Worm (Caenorhabditis elegans) whole organism, late embryonic: ENCODE data around the gene T21E8.7.

ENCODE experiments used
- C38D4.7 ChIP-seq: fragments of 200-800 bp; sonication (Bioruptor generic); optimal IDR thresholded peaks from 2 replicates; lab custom pipeline; 2018; ENCODE audit warnings: mild to moderate bottlenecking, missing genetic modification characterization, moderate library complexity, missing compliant biosample characterization
- Y22D7AL.16 ChIP-seq: sonication (generic microtip); optimal IDR thresholded peaks from 2 replicates; lab custom pipeline; 2016; ENCODE audit warnings: missing genetic modification characterization, missing compliant biosample characterization
- ahr-1 ChIP-seq: sonication (generic microtip); optimal IDR thresholded peaks from 2 replicates; lab custom pipeline; 2016; ENCODE audit warnings: missing genetic modification characterization, missing compliant biosample characterization
- ceh-14 ChIP-seq: sonication (generic microtip); optimal IDR thresholded peaks from 2 replicates; lab custom pipeline; 2016; ENCODE audit warnings: missing genotype, missing genetic modification characterization, missing compliant biosample characterization
- ceh-18 ChIP-seq: sonication (generic microtip); optimal IDR thresholded peaks from 2 replicates; lab custom pipeline; 2016; ENCODE audit warnings: missing genetic modification characterization, missing compliant biosample characterization
- ceh-30 ChIP-seq: fragments of 150-350 bp; optimal IDR thresholded peaks from 2 replicates; lab custom pipeline; 2014; ENCODE audit warnings: missing biosample characterization, missing genetic modification characterization
- ceh-31 ChIP-seq: sonication (generic microtip); optimal IDR thresholded peaks from 2 replicates; lab custom pipeline; 2016; ENCODE audit warnings: missing genetic modification characterization, missing compliant biosample characterization
- ceh-45 ChIP-seq: fragments of 200-800 bp; sonication (Bioruptor generic); IDR thresholded peaks from 2 replicates; pipeline ENCODE4 v1.3.6; 2022; ENCODE audit warnings: missing genetic modification reagents, missing genetic modification characterization, missing compliant biosample characterization
- ceh-6 ChIP-seq: fragments of 200-800 bp; sonication (Bioruptor generic); optimal IDR thresholded peaks from 2 replicates; lab custom pipeline; 2018; ENCODE audit warnings: mild to moderate bottlenecking, missing genetic modification characterization, missing compliant biosample characterization
- dmd-4 ChIP-seq: sonication (generic microtip); optimal IDR thresholded peaks from 2 replicates; lab custom pipeline; 2016; ENCODE audit warnings: borderline replicate concordance, missing genetic modification characterization, missing compliant biosample characterization
- dve-1 ChIP-seq: sonication (generic microtip); optimal IDR thresholded peaks from 2 replicates; lab custom pipeline; 2017; ENCODE audit warnings: antibody characterized with exemption, mild to moderate bottlenecking, missing genetic modification characterization, missing compliant biosample characterization
- elt-2 ChIP-seq: sonication (generic microtip); optimal IDR thresholded peaks from 2 replicates; lab custom pipeline; 2016; ENCODE audit warnings: missing genetic modification reagents, missing genetic modification characterization, missing compliant biosample characterization
- elt-4 ChIP-seq: sonication (generic microtip); optimal IDR thresholded peaks from 2 replicates; lab custom pipeline; 2016; ENCODE audit warnings: missing genetic modification characterization, missing compliant biosample characterization
- fkh-10 ChIP-seq: fragments of 150-350 bp; optimal IDR thresholded peaks from 2 replicates; lab custom pipeline; 2014; ENCODE audit warnings: missing biosample characterization, missing genetic modification reagents, missing genetic modification characterization
- fkh-6 ChIP-seq: sonication (generic microtip); optimal IDR thresholded peaks from 2 replicates; lab custom pipeline; 2016; ENCODE audit warnings: missing genetic modification characterization, missing compliant biosample characterization
- gmeb-2 ChIP-seq: sonication (generic microtip); optimal IDR thresholded peaks from 2 replicates; lab custom pipeline; 2016; ENCODE audit warnings: missing genetic modification characterization, inconsistent platforms, missing compliant biosample characterization
- hlh-13 ChIP-seq: fragments of 200-800 bp; sonication (Bioruptor generic); optimal IDR thresholded peaks from 2 replicates; lab custom pipeline; 2018; ENCODE audit warnings: mild to moderate bottlenecking, missing genetic modification characterization, missing compliant biosample characterization
- hlh-30 ChIP-seq: sonication (generic microtip); optimal IDR thresholded peaks from 2 replicates; lab custom pipeline; 2017; ENCODE audit warnings: antibody characterized with exemption, missing genetic modification characterization, missing compliant biosample characterization; ENCODE audit not compliant: insufficient read depth
- hlh-6 ChIP-seq: sonication (generic microtip); optimal IDR thresholded peaks from 2 replicates; lab custom pipeline; 2016; ENCODE audit warnings: missing genotype, missing genetic modification characterization, missing compliant biosample characterization
- hlh-8 ChIP-seq: sonication (generic microtip); optimal IDR thresholded peaks from 2 replicates; lab custom pipeline; 2016; ENCODE audit warnings: missing genotype, missing genetic modification characterization, missing compliant biosample characterization
- lin-11 ChIP-seq: fragments of 200-800 bp; sonication (Bioruptor generic); optimal IDR thresholded peaks from 2 replicates; lab custom pipeline; 2018; ENCODE audit warnings: mild to moderate bottlenecking, missing genetic modification characterization, missing compliant biosample characterization
- madf-2 ChIP-seq: sonication (generic microtip); optimal IDR thresholded peaks from 2 replicates; lab custom pipeline; 2017; ENCODE audit warnings: missing genetic modification characterization, missing compliant biosample characterization
- nhr-11 ChIP-seq: fragments of 150-350 bp; optimal IDR thresholded peaks from 2 replicates; lab custom pipeline; 2014; ENCODE audit warnings: missing biosample characterization, missing genetic modification characterization
- odd-2 ChIP-seq: sonication (generic microtip); optimal IDR thresholded peaks from 2 replicates; lab custom pipeline; 2017; ENCODE audit warnings: antibody characterized with exemption, mild to moderate bottlenecking, missing genetic modification characterization, missing compliant biosample characterization
- pag-3 ChIP-seq: sonication (generic microtip); optimal IDR thresholded peaks from 2 replicates; lab custom pipeline; 2016; ENCODE audit warnings: missing compliant biosample characterization, missing genetic modification characterization, borderline replicate concordance
- pat-9 ChIP-seq: fragments of 200-800 bp; sonication (Bioruptor generic); optimal IDR thresholded peaks from 2 replicates; lab custom pipeline; 2018; ENCODE audit warnings: mild to moderate bottlenecking, missing genetic modification characterization, moderate library complexity, missing compliant biosample characterization
- pax-1 ChIP-seq: fragments of 150-350 bp; optimal IDR thresholded peaks from 2 replicates; lab custom pipeline; 2014; ENCODE audit warnings: missing biosample characterization, missing genetic modification characterization
- pha-2 ChIP-seq: sonication (generic microtip); optimal IDR thresholded peaks from 2 replicates; lab custom pipeline; 2017; ENCODE audit warnings: mild to moderate bottlenecking, missing genetic modification characterization, missing compliant biosample characterization
- pqm-1 ChIP-seq: sonication (generic microtip); optimal IDR thresholded peaks from 2 replicates; lab custom pipeline; 2016; ENCODE audit warnings: missing genetic modification characterization, missing compliant biosample characterization
- rnt-1 ChIP-seq: sonication (generic microtip); optimal IDR thresholded peaks from 2 replicates; lab custom pipeline; 2016; ENCODE audit warnings: missing genetic modification characterization, missing compliant biosample characterization
- sdc-2 ChIP-seq: sonication (generic microtip); optimal IDR thresholded peaks from 2 replicates; lab custom pipeline; 2016; ENCODE audit warnings: missing genotype, missing genetic modification characterization, missing compliant biosample characterization
- syd-9 ChIP-seq: sonication (generic microtip); optimal IDR thresholded peaks from 2 replicates; lab custom pipeline; 2016; ENCODE audit warnings: mild to moderate bottlenecking, missing genetic modification characterization, moderate library complexity, missing compliant biosample characterization
- tbx-2 ChIP-seq: sonication (generic microtip); optimal IDR thresholded peaks from 2 replicates; lab custom pipeline; 2016; ENCODE audit warnings: missing genetic modification characterization, missing compliant biosample characterization
- zip-5 ChIP-seq: sonication (generic microtip); optimal IDR thresholded peaks from 2 replicates; lab custom pipeline; 2016; ENCODE audit warnings: missing genetic modification characterization, missing compliant biosample characterization

Gene T21E8.7

ce11 chrX:10888201-10888600, 4.9 kb downstream of the T21E8.7 start, which contains the start of gene F47B10.6:
F47B10.6 (plus strand) TSS chrX:10888501.
- TF ChIP-seq sdc-2 (tag; lab: Kevin White, UChicago), result no peak
- no peak for TF ChIP-seq ceh-14 (tag; lab: Kevin White, UChicago)
- no peak for TF ChIP-seq lin-11 (tag; lab: Kevin White, UChicago)
- no peak for TF ChIP-seq hlh-30
- TF ChIP-seq ceh-6 (GFP tag; lab: Kevin White, UChicago), result no peak
- no peak for TF ChIP-seq nhr-11 (tag; lab: Kevin White, UChicago)
- TF ChIP-seq zip-5 (tag; lab: Kevin White, UChicago), result no peak
- no peak for TF ChIP-seq fkh-6 (tag; lab: Kevin White, UChicago)
- TF ChIP-seq tbx-2 (tag; lab: Kevin White, UChicago), result no peak
- TF ChIP-seq pqm-1 (tag; lab: Kevin White, UChicago), result no peak
- no peak for TF ChIP-seq elt-2 (tag; lab: Kevin White, UChicago)
- no peak for TF ChIP-seq dmd-4 (tag; lab: Kevin White, UChicago)

- TF ChIP-seq ceh-18 (tag; lab: Kevin White, UChicago) (no peak), odd-2 (tag; lab: Kevin White, UChicago) (no peak), pag-3 (tag; lab: Kevin White, UChicago) (no peak), elt-2 (tag; lab: Kevin White, UChicago) (no peak), gmeb-2 (tag; lab: Kevin White, UChicago) (no peak), rnt-1 (no peak), ceh-6 (GFP tag; lab: Kevin White, UChicago) (no peak), hlh-13 (GFP tag; lab: Kevin White, UChicago) (no peak), pax-1 (tag; lab: Kevin White, UChicago) (no peak)
These were observed 7.2 kb downstream of the T21E8.7 start, which contains the start of gene F47B10.5 for ce11 chrX:10890456-10890855. F47B10.5 (minus strand) TSS chrX:10890556.

ce11 chrX:10890965-10891364, 7.7 kb downstream of the T21E8.7 start, which contains the start of gene F47B10.4:
F47B10.4 (plus strand) TSS chrX:10891265.
- TF ChIP-seq hlh-8, result no peak
- TF ChIP-seq, all 69 proteins: peak for 0

ce11 chrX:10891890-10892289, 8.6 kb downstream of the T21E8.7 start, which contains the start of gene F47B10.3:
F47B10.3 (plus strand) TSS chrX:10892190.
- TF ChIP-seq ceh-31 (tag; lab: Kevin White, UChicago) (no peak), ceh-45 (GFP tag; lab: Robert Waterston, UW) (no peak), odd-2 (tag; lab: Kevin White, UChicago) (no peak), pat-9 (tag; lab: Kevin White, UChicago) (no peak), ceh-30 (tag; lab: Kevin White, UChicago) (no peak)

- TF ChIP-seq ceh-18 (tag; lab: Kevin White, UChicago) (no peak), ceh-14 (tag; lab: Kevin White, UChicago) (no peak), C38D4.7 (GFP tag; lab: Kevin White, UChicago) (no peak), Y22D7AL.16 (tag; lab: Kevin White, UChicago) (no peak), dve-1 (no peak), pha-2 (no peak), madf-2 (tag; lab: Kevin White, UChicago) (no peak), syd-9 (tag; lab: Kevin White, UChicago) (no peak), pqm-1 (tag; lab: Kevin White, UChicago) (no peak), fkh-10 (GFP tag; lab: Kevin White, UChicago) (no peak), nhr-11 (tag; lab: Kevin White, UChicago) (no peak), pax-1 (tag; lab: Kevin White, UChicago) (no peak), hlh-6 (tag; lab: Kevin White, UChicago) (no peak), elt-4 (tag; lab: Kevin White, UChicago) (no peak), sdc-2 (tag; lab: Kevin White, UChicago) (no peak), dmd-4 (tag; lab: Kevin White, UChicago) (no peak), ahr-1 (tag; lab: Kevin White, UChicago) (no peak), zip-5 (tag; lab: Kevin White, UChicago) (no peak), gmeb-2 (tag; lab: Kevin White, UChicago) (no peak)
These were observed 13.2 kb downstream of the T21E8.7 start, which contains the start of gene haly-1 for ce11 chrX:10896498-10896897. haly-1 (minus strand) TSS chrX:10896598.
